Fruit fly (Drosophila melanogaster): ENCODE measurements around the gene PH4alphaNE1.

The PH4alphaNE1 gene

dm6 chr3R:30465775-30466494, 34.2 kb downstream of the PH4alphaNE1 start, which contains the start of gene PH4alphaEFB (continued):
- peak; percentile 20 to 84 for TF ChIP-seq crp (GFP tag; optimal IDR thresholded peaks at IDR 0.05)
- TF ChIP-seq Oaz (GFP tag; IDR thresholded peaks at IDR 0.05) = no peak
- TF ChIP-seq Trl (optimal IDR thresholded peaks at IDR 0.05) = peak; percentile 84 to 94
- TF ChIP-seq Trl (GFP tag; optimal IDR thresholded peaks at IDR 0.05) = no peak
- no peak for TF ChIP-seq stwl (tag; optimal IDR thresholded peaks at IDR 0.05)
- TF ChIP-seq z (GFP tag; IDR thresholded peaks at IDR 0.05) = no peak
- peak; percentile 47; the same call in 1 of the 2 replicates for TF ChIP-seq Bgb (GFP tag; IDR thresholded peaks at IDR 0.05; ENCODE audit: partially characterized antibody)
- peak; percentile 68; the same call in 2 of the 3 replicates for TF ChIP-seq ci (GFP tag; IDR thresholded peaks at IDR 0.05)
- TF ChIP-seq CG18262 (tag; optimal IDR thresholded peaks at IDR 0.05) = peak; percentile 1
- TF ChIP-seq Nf-YA (GFP tag; IDR thresholded peaks at IDR 0.05) = no peak
- TF ChIP-seq CG13894 (tag; optimal IDR thresholded peaks at IDR 0.05) = no peak
- TF ChIP-seq aop (GFP tag; IDR thresholded peaks at IDR 0.05) = no peak
- peak; percentile 64 for TF ChIP-seq gcm (GFP tag; optimal IDR thresholded peaks at IDR 0.05)
- TF ChIP-seq so (GFP tag; IDR thresholded peaks at IDR 0.05) = peak; percentile 10; the same call in 1 of the 3 replicates
- 0 out of 3 replicates have a peak, but pooled peaks have one; percentile 28 for TF ChIP-seq CG2199 (GFP tag; IDR thresholded peaks at IDR 0.05)
- peak; percentile 7 for TF ChIP-seq B-H2 (GFP tag; optimal IDR thresholded peaks at IDR 0.05)
- TF ChIP-seq Nf-YC (tag; optimal IDR thresholded peaks at IDR 0.05) = peak; percentile 34
- peak; percentile 59 for TF ChIP-seq Deaf1 (tag; optimal IDR thresholded peaks at IDR 0.05)
- peak; percentile 5 for TF ChIP-seq tap (tag; optimal IDR thresholded peaks at IDR 0.05)
- no peak for TF ChIP-seq CG1647 (GFP tag; optimal IDR thresholded peaks at IDR 0.05)
- no peak for TF ChIP-seq Lpt (GFP tag; optimal IDR thresholded peaks at IDR 0.05)
- peak; percentile 9 for TF ChIP-seq pzg (GFP tag; optimal IDR thresholded peaks at IDR 0.05)

dm6 chr3R:30464244-30464643, 35.9 kb downstream of the PH4alphaNE1 start:
- TF ChIP-seq Dbx (GFP tag; IDR thresholded peaks at IDR 0.05) (no peak), CG11398 (GFP tag; optimal IDR thresholded peaks at IDR 0.05) (no peak), chn (GFP tag; optimal IDR thresholded peaks at IDR 0.05) (no peak), croc (GFP tag; conservative IDR thresholded peaks at IDR 0.05) (no peak), CG10366 (GFP tag; IDR thresholded peaks at IDR 0.05) (no peak), row (GFP tag; IDR thresholded peaks at IDR 0.05) (no peak), CG18011 (GFP tag; optimal IDR thresholded peaks at IDR 0.05) (peak; percentile 91)

dm6 chr3R:30461608-30462243, 38.4 kb downstream of the PH4alphaNE1 start:
- no peak for TF ChIP-seq Bteb2 (GFP tag; optimal IDR thresholded peaks at IDR 0.05)
- TF ChIP-seq CG18599 (GFP tag; optimal IDR thresholded peaks at IDR 0.05) = peak; percentile 16
- no peak for TF ChIP-seq dan (GFP tag; IDR thresholded peaks at IDR 0.05)
- peak; percentile 35 for TF ChIP-seq Fer1 (GFP tag; optimal IDR thresholded peaks at IDR 0.05)
- TF ChIP-seq Sry-β (GFP tag; optimal IDR thresholded peaks at IDR 0.05) = no peak
- TF ChIP-seq H2.0 (GFP tag; IDR thresholded peaks at IDR 0.05) = 0 out of 2 replicates have a peak, but pooled peaks have one; percentile 41
- TF ChIP-seq CG15479 (GFP tag; optimal IDR thresholded peaks at IDR 0.05) = peak; percentile 21
- TF ChIP-seq mirr (GFP tag; optimal IDR thresholded peaks at IDR 0.05) = no peak
- no peak for TF ChIP-seq Adf1 (GFP tag; IDR thresholded peaks at IDR 0.05)
- peak; percentile 31 for TF ChIP-seq nmo (GFP tag; optimal IDR thresholded peaks at IDR 0.05)
- TF ChIP-seq kay (GFP tag; optimal IDR thresholded peaks at IDR 0.05) = no peak
- TF ChIP-seq E2f1 (GFP tag; IDR thresholded peaks at IDR 0.05) = 0 out of 2 replicates have a peak, but pooled peaks have one; percentile 30
- TF ChIP-seq CG10274 (GFP tag; optimal IDR thresholded peaks at IDR 0.05) = no peak
- peak; percentile 30 for TF ChIP-seq CG10267 (tag; optimal IDR thresholded peaks at IDR 0.05)
- no peak for TF ChIP-seq esg (GFP tag; conservative IDR thresholded peaks at IDR 0.05)
- peak; percentile 41 for TF ChIP-seq CoRest (tag; optimal IDR thresholded peaks at IDR 0.05)
- peak; percentile 15 for TF ChIP-seq gcm (GFP tag; optimal IDR thresholded peaks at IDR 0.05)
- TF ChIP-seq CG14667 (GFP tag; IDR thresholded peaks at IDR 0.05) = no peak
- TF ChIP-seq CG13424 (tag; optimal IDR thresholded peaks at IDR 0.05) = peak; percentile 41
- TF ChIP-seq CG1603 (tag; optimal IDR thresholded peaks at IDR 0.05) = peak; percentile 39
